Fruit fly (Drosophila melanogaster): Measurements from ENCODE around the gene Jon25Biii.

DNA sequence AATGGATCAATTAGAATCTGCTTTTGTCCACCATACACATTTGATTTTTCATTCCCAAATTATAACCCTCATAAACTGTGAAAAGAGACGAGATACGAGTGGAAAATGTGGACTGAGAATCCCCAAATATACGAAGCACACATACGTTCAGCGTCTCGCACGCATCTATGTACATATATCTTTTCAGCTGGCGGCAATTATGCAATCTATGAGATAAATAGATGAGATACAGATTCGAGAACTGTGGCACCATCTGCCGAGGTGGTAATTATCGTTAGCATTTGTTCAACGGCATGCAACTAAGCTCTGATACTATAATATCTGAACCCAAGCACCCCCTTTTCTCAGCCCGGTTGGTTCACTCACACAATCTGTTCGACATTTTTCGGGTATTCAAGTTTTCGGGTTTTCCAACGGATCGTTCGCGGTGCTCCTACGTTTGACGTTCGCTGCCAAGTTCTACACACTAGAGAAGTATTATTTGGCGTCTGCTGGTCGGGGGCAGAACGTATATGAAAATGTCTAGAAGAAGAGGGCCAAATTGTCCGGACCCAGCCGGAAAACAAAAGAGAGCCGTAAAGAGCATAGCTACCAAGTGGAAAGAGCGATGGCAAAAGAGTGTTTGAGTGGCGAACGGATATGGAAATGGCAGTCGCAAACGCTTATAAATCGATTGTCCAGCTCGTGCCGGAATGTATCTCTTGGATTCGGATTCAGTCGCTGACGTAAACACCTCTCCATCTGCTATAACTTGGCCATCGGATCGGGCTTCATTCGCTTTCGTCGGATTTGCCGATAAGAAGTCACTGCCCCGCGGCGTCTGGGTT lies 44.7 kb upstream of the Jon25Biii start:
- no peak for TF ChIP-seq CrebB (tag; optimal IDR thresholded peaks at IDR 0.05)
- TF ChIP-seq Ravus (GFP tag; IDR thresholded peaks at IDR 0.05) = no peak
- TF ChIP-seq Vsx1 (GFP tag; optimal IDR thresholded peaks at IDR 0.05) = no peak
- TF ChIP-seq CG1529 (GFP tag; optimal IDR thresholded peaks at IDR 0.05) = no peak
- no peak for TF ChIP-seq bab2 (GFP tag; optimal IDR thresholded peaks at IDR 0.05)
- TF ChIP-seq Atf-2 (GFP tag; optimal IDR thresholded peaks at IDR 0.05) = no peak
- no peak for TF ChIP-seq CG8359 (GFP tag; optimal IDR thresholded peaks at IDR 0.05; ENCODE audit: borderline replicate concordance)
- no peak for TF ChIP-seq wor (GFP tag; IDR thresholded peaks at IDR 0.05)
- no peak for TF ChIP-seq sim (GFP tag; IDR thresholded peaks at IDR 0.05)
- TF ChIP-seq CG8388 (GFP tag; optimal IDR thresholded peaks at IDR 0.05) = no peak
- no peak for TF ChIP-seq CTCF (GFP tag; optimal IDR thresholded peaks at IDR 0.05)
- no peak for TF ChIP-seq CG12391 (tag; optimal IDR thresholded peaks at IDR 0.05)
- no peak for TF ChIP-seq crc (GFP tag; optimal IDR thresholded peaks at IDR 0.05)
